Fruit fly (Drosophila melanogaster): ENCODE results near the gene spen.

spen gene

dm6 chr2L:224599-225385, 66.0 kb downstream of the spen start (continued):
- TF ChIP-seq Meics (GFP tag; optimal IDR thresholded peaks at IDR 0.05), result peak; percentile 74
- no peak for TF ChIP-seq Blimp-1 (GFP tag; optimal IDR thresholded peaks at IDR 0.05)
- TF ChIP-seq CG9932 (GFP tag; IDR thresholded peaks at IDR 0.05), result peak; percentile 66
- TF ChIP-seq CG10565 (GFP tag; optimal IDR thresholded peaks at IDR 0.05), result no peak
- peak; percentile 72 for TF ChIP-seq corto (GFP tag; optimal IDR thresholded peaks at IDR 0.05)
- peak; percentile 70 for TF ChIP-seq BtbVII (GFP tag; optimal IDR thresholded peaks at IDR 0.05)
- no peak for TF ChIP-seq repo (GFP tag; optimal IDR thresholded peaks at IDR 0.05)
- no peak for TF ChIP-seq chinmo (GFP tag; IDR thresholded peaks at IDR 0.05; ENCODE audit: partially characterized antibody)
- TF ChIP-seq Elba2 (GFP tag; optimal IDR thresholded peaks at IDR 0.05), result no peak
- TF ChIP-seq unpg (GFP tag; optimal IDR thresholded peaks at IDR 0.05), result no peak
- peak; percentile 35 for TF ChIP-seq eyg (GFP tag; optimal IDR thresholded peaks at IDR 0.05)
- TF ChIP-seq tna (GFP tag; IDR thresholded peaks at IDR 0.05; ENCODE audit: partially characterized antibody), result no peak
- TF ChIP-seq tap (tag; optimal IDR thresholded peaks at IDR 0.05), result peak; percentile 55
- peak; percentile 68; the same call in 2 of the 3 replicates for TF ChIP-seq CG11456 (GFP tag; IDR thresholded peaks at IDR 0.05)
- TF ChIP-seq CG4404 (GFP tag; IDR thresholded peaks at IDR 0.05), result peak; percentile 53
- TF ChIP-seq peb (GFP tag; IDR thresholded peaks at IDR 0.05), result peak; percentile 41; the same call in 1 of the 2 replicates
- no peak for TF ChIP-seq CG4617 (GFP tag; optimal IDR thresholded peaks at IDR 0.05; ENCODE audit: borderline replicate concordance)
- no peak for TF ChIP-seq yki (optimal IDR thresholded peaks at IDR 0.05)
- no peak for TF ChIP-seq CG7963 (GFP tag; IDR thresholded peaks at IDR 0.05; ENCODE audit: partially characterized antibody)
- peak; percentile 60 for TF ChIP-seq sisA (GFP tag; IDR thresholded peaks at IDR 0.05)
- TF ChIP-seq CG15011 (GFP tag; optimal IDR thresholded peaks at IDR 0.05), result peak; percentile 54
- TF ChIP-seq nmo (GFP tag; optimal IDR thresholded peaks at IDR 0.05), result no peak
- 0 out of 3 replicates have a peak, but pooled peaks have one; percentile 46 for TF ChIP-seq CG11695 (GFP tag; IDR thresholded peaks at IDR 0.05)
- peak; percentile 27 for TF ChIP-seq CG4854 (GFP tag; optimal IDR thresholded peaks at IDR 0.05)
- peak; percentile 62 for TF ChIP-seq ems (GFP tag; optimal IDR thresholded peaks at IDR 0.05)
- TF ChIP-seq Mes4 (GFP tag; optimal IDR thresholded peaks at IDR 0.05), result no peak
- TF ChIP-seq dati (GFP tag; IDR thresholded peaks at IDR 0.05), result peak; percentile 47; the same call in 1 of the 2 replicates
- peak; percentile 37; the same call in 1 of the 2 replicates for TF ChIP-seq ap (GFP tag; IDR thresholded peaks at IDR 0.05)
- TF ChIP-seq dm (GFP tag; optimal IDR thresholded peaks at IDR 0.05), result peak; percentile 27
- TF ChIP-seq hkb (optimal IDR thresholded peaks at IDR 0.05), result no peak
- peak; percentile 19; the same call in 1 of the 2 replicates for TF ChIP-seq hkb (GFP tag; IDR thresholded peaks at IDR 0.05)
- TF ChIP-seq CG2129 (GFP tag; IDR thresholded peaks at IDR 0.05; ENCODE audit: partially characterized antibody), result no peak
- no peak for TF ChIP-seq Ravus (GFP tag; IDR thresholded peaks at IDR 0.05)
- no peak for TF ChIP-seq cad (GFP tag; optimal IDR thresholded peaks at IDR 0.05)
- TF ChIP-seq btn (GFP tag; optimal IDR thresholded peaks at IDR 0.05), result no peak
- no peak for TF ChIP-seq NK7.1 (GFP tag; optimal IDR thresholded peaks at IDR 0.05)
- TF ChIP-seq CG12659 (GFP tag; optimal IDR thresholded peaks at IDR 0.05), result peak; percentile 52
- TF ChIP-seq crp (GFP tag; optimal IDR thresholded peaks at IDR 0.05), result no peak
- no peak for TF ChIP-seq gsb-n (tag; optimal IDR thresholded peaks at IDR 0.05)
- TF ChIP-seq CG16863 (GFP tag; optimal IDR thresholded peaks at IDR 0.05), result peak; percentile 40
- TF ChIP-seq Trl (optimal IDR thresholded peaks at IDR 0.05), result no peak
- no peak for TF ChIP-seq Trl (GFP tag; optimal IDR thresholded peaks at IDR 0.05)
- peak; percentile 18 for TF ChIP-seq CG10431 (GFP tag; optimal IDR thresholded peaks at IDR 0.05)
- TF ChIP-seq bigmax (GFP tag; optimal IDR thresholded peaks at IDR 0.05), result no peak
- 0 out of 3 replicates have a peak, but pooled peaks have one; percentile 60 for TF ChIP-seq CG3726 (GFP tag; IDR thresholded peaks at IDR 0.05)
- TF ChIP-seq CG17359 (tag; optimal IDR thresholded peaks at IDR 0.05), result peak; percentile 60
- peak; percentile 26 for TF ChIP-seq exex (tag; optimal IDR thresholded peaks at IDR 0.05)
- peak; percentile 33 for TF ChIP-seq Dad (GFP tag; optimal IDR thresholded peaks at IDR 0.05)
- TF ChIP-seq CG8765 (GFP tag; IDR thresholded peaks at IDR 0.05), result no peak
- TF ChIP-seq slp2 (GFP tag; optimal IDR thresholded peaks at IDR 0.05), result peak; percentile 8
